Fruit fly (Drosophila melanogaster): ENCODE data around the gene CG31415.
A peak's percentile ranks its signal among the peaks of the same experiment; 100 is the strongest.

Gene CG31415

DNA sequence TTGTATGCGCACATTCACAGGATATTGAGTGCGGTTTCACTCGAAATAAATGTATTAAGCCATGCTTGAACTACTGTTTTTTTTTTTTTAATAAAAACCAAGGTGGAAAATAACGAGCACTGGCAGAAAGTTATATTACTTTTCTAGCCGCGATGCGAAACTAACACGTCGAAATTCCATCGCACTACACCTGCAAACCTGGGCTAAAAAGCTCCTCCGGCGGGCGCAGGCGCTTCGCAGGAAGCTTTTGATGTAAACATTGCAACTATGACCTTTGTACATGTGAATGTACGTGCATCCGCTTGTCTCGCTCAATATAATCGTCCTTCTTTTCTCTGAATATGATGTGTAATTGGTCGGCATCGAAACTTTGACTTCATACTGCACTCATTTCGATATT is 3.5 kb upstream of the CG31415 start, which contains the start of gene side-VII:
Gene side-VII, minus strand, starts transcription at position 187 of the 400 bp plus-strand sequence.
- TF ChIP-seq CG17801 (GFP tag; optimal IDR thresholded peaks at IDR 0.05; ENCODE audit: partially characterized antibody): no peak

DNA sequence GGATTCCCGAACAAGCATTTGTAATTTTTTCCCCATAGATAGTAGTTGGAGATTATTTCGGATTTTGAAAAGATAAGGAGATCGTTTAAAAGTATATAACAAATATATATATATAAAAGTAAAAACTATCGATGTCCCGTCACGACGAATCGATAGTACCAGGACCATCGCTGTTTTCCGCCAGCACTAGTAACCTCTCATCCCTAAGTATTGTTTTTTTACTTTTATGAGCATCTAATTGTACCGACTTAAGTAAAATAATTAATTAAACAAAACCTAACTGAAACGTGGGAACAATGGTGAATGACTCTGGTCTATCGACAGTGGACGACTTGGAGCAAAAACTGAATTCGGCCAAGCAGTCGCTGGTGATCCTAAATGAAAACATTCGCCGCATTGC is 2.6 kb upstream of the CG31415 start, which contains the start of gene Pnn:
Gene Pnn, plus strand, starts transcription at position 187 of the 400 bp plus-strand sequence.
- peak; percentile 20 for TF ChIP-seq CG17801 (GFP tag; optimal IDR thresholded peaks at IDR 0.05; ENCODE audit: partially characterized antibody)

DNA sequence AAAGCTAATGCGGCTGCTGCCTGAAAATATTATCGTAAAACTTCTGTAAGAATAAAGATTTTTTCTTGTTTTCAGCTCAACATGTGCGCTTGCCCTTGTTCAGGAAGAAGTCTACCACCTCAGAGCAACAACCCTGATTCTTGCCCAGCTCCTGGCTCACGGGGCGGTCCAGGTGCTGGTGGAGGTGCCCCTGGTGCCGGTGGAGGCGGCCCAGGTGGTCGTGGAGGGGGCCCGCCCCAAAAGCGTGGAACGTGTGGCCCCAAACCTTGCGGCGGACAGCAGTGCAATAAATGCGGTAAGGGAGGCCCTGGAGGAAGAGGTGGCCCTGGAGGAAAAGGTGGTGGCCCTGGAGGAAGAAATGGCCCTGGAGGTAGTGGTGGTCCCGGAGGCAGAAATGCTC is 678 bp downstream of the CG31415 start:
- no peak for TF ChIP-seq CG17801 (GFP tag; optimal IDR thresholded peaks at IDR 0.05; ENCODE audit: partially characterized antibody)

DNA sequence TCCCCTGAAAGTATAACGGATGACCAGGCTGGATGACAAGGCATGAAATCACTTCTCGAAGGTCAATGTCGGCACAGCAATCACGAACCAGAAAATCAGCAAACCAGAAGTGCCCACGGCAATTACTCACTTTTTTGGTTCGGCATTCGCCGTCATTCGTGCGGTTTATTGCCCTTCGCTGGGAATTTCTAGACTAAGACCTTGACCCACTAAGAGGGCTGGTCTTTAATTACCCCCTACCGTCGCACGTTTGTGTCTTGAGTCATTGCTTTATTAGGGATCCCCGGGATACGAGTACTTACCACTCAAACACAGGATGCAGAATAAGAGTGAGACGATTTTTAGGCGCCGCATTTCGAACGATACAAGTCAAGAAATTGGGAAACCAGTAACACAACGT is 2.1 kb downstream of the CG31415 start:
- no peak for TF ChIP-seq CG17801 (GFP tag; optimal IDR thresholded peaks at IDR 0.05; ENCODE audit: partially characterized antibody)

DNA sequence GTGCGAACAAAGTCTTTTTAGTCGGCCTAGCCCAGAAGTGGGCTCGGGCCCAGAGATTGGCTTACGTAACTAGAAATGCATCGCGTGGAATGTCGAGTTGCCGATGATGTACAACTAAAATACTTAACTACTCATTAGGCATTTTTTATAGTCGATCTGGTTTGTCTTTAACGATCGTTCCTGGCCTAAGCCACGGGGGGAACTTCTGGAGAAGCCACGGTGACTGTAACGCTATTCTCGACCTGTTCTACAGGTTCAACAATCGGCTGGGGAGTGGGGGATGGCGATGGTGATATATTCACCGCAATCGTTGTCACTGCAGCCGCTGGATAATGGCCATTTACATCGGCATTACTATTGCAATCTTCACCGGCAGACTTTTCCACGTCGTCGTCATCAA is 3.0 kb downstream of the CG31415 start, which contains the start of gene CG34409:
Gene CG34409, minus strand, starts transcription at position 101 of the 400 bp plus-strand sequence.
- TF ChIP-seq CG17801 (GFP tag; optimal IDR thresholded peaks at IDR 0.05; ENCODE audit: partially characterized antibody): no peak

DNA sequence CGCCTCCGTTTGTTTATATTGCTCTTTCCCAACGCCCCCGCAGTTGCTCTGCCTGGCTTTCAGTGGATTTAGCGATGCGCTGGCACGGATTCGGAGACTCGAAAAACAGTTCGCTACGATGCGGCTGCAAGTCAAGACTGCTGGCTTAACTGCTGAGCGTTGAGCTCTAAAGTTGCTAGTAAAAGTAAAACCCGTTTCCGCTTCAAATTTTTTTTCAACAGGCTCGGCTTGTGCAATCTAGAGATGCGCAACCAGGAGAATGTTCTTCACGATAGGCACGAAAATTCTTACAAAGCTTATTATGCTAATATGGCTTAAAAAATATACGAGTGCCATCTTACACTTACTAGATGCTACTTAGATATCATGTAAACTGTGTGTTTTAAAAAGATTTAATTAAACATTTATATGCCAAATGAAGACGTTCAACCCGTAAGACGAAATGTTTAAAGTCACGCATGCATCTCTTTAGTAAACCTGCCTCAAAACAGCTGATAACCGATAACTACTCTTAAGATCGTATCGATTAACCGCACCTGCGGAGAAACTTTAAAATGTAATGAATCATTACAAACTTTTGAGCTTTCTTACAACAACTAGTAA is 4.1 kb downstream of the CG31415 start, which contains the start of gene CG12948:
Gene CG12948, minus strand, starts transcription at position 473 of the 603 bp plus-strand sequence.
- peak; percentile 80 for TF ChIP-seq CG17801 (GFP tag; optimal IDR thresholded peaks at IDR 0.05; ENCODE audit: partially characterized antibody)

DNA sequence ATGACTTTTGCATAAGTTTGCCTTT is 4.4 kb downstream of the CG31415 start, which contains the start of gene PpD3:
Gene PpD3, plus strand, starts transcription at position 1 of the 25 bp plus-strand sequence.
- no peak for TF ChIP-seq CG17801 (GFP tag; optimal IDR thresholded peaks at IDR 0.05; ENCODE audit: partially characterized antibody)

DNA sequence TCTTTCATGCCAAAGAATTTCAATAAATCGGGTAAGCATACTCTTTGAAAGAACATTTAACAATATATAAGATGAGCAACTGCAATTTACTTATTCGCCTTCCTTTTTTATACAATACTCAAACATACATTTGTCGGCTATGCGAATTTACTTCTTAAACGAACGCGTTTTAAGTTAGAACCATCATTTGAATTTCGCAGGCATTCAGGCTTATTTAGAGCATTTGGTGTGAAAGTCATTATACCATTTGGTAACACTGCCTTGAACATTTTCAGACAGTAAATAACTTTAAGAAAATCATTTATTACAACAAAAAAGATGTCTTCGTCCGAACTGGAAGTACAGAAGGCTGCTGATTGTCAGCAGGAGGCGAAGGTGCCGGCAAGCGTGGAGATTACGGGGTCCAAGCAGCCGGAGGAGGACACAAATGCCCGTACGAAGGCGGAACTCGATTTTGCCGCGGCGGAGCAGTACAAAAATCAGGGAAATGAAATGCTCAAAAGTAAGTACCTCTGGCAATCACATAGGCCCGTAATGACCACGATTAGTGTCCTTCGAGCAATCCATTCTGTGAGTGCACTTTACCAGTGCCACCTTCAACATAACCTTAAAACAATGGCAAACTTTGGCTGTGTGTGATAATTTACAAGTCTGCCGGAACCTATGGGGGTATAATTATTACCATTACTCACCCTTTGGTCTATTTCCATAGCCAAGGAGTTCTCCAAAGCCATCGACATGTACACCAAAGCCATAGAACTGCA is 4.8 kb downstream of the CG31415 start:
- TF ChIP-seq CG17801 (GFP tag; optimal IDR thresholded peaks at IDR 0.05; ENCODE audit: partially characterized antibody): no peak

DNA sequence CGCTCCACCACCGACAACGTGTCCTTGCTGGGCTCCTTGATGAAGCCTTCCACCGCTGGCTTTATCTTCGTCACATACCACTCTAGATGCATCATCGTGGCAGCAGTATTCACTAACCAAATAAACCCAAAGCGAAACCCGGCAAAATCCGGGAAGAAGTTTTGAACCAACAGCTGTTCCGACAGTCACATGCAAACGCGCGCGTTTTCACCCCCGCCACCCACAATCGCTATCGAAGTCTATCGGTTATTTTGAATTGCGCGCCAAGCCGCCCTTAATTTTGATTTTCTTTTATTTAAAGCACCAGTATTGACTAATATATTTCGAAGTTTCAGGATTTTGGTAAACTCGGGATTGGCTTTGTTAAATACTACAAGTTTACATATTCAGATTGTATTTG is 11.2 kb downstream of the CG31415 start, which contains the start of gene Tti1:
Gene Tti1, minus strand, starts transcription at position 200 of the 400 bp plus-strand sequence.
- TF ChIP-seq CG17801 (GFP tag; optimal IDR thresholded peaks at IDR 0.05; ENCODE audit: partially characterized antibody): no peak

DNA sequence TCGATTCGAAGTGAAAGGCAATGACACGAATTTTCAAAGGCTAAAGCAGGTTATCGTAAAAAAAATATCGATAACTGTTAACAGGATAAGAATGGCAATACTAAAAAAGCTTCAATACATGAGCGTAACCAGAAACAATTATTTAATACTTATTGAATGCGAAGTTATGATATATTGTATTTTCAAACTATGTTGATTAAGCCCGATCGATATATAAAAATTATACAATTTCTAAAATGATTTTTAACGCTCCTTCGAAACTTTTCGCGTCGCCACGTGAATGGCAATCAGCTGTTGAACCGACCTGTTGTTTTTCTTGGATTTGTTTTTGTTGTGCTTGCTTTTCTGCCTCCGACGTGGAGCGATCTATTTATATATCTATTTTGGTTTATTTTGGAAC is 12.9 kb downstream of the CG31415 start, which contains the start of the genes Alg12 and Rpt3R:
Gene Alg12, plus strand, starts transcription at position 305 of the 400 bp plus-strand sequence.
Gene Rpt3R, minus strand, starts transcription at position 324 of the 400 bp plus-strand sequence.
- TF ChIP-seq CG17801 (GFP tag; optimal IDR thresholded peaks at IDR 0.05; ENCODE audit: partially characterized antibody): no peak

DNA sequence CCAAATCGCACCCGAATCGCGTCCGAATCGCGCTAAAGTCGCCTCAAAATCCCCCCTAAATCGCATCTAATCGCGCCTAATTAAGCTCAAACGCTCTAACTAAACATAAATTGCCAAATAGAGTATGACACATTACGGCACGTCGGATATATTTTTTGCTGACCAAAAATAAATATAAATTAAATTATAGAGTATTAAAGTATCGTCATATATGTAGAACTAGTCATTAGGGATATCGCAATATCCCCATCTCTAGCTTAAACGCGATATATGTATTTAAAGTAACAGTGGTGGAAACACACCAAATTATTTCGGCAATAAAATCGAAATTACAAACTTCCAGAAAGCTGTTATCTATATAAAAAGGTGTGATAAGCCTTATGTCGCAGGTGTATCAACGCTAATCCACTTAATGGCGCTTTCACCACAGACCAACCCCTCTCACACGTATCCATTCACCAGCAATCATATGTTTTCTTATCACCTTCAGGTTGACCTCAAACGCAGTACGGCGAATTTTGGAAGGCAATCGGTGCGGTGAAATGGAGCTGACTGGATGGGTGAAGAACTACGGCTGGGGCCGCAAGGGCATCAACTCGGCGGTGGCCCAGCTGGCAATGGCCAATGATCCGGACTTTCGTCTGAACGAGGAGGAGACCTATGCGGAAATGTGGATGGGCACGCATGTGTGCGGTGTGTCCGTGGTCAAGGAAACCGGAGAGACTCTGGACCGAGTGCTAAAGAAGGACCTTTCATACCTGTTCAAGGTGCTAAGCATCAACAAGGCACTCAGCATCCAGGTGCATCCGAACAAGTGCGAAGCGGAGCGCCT is 16.3 kb downstream of the CG31415 start, which contains the start of gene Mpi:
Gene Mpi, plus strand, starts transcription at position 263 of the 832 bp plus-strand sequence.
- peak; percentile 72 for TF ChIP-seq CG17801 (GFP tag; optimal IDR thresholded peaks at IDR 0.05; ENCODE audit: partially characterized antibody)

DNA sequence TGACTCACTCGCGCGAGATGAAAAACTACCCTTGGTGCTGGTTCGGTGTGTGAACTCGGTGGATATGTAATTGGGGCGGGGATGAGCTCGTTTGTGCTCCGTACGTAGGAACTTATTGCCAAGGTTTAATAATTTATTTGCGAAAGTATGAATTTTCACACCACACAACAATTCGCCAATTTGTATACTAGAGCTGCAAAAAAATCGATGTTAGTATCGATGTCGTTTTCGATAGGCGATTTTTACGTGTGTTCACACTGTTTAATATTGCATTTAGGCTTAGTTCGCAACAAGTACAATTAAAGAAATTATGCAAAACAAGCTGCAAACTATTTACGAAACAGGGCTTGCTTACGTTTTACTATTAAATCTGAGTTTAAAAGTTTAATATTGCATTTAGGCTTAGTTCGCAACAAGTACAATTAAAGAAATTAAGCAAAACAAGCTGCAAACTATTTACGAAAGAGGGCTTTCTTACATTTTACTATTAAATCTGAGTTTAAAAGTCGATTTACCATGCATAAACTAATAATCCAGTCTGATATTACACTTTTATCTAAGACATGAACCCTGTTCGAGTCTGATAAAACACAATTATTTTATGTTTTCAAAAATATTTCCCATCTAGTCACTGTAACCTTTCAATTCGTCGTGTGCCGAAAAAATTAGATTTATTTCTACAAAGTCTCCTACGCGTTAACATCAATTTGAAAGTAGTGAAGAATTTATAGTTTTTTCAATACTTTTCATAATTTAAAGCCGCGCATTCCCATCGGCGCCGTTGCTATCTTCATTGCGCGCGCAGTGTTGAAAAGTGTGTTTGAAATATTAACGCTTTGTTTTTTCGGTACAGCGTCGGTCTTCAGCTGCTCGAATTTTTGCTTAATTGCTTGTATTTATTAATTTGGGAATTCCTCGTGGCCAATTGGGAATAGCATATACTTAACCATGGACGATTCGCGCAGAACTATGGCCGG is 19.9 kb downstream of the CG31415 start, which contains the start of the genes Snap24 and CG8478:
Gene Snap24, minus strand, starts transcription at position 196 of the 977 bp plus-strand sequence.
Gene CG8478, plus strand, starts transcription at position 696 of the 977 bp plus-strand sequence.
- TF ChIP-seq CG17801 (GFP tag; optimal IDR thresholded peaks at IDR 0.05; ENCODE audit: partially characterized antibody): no peak

DNA sequence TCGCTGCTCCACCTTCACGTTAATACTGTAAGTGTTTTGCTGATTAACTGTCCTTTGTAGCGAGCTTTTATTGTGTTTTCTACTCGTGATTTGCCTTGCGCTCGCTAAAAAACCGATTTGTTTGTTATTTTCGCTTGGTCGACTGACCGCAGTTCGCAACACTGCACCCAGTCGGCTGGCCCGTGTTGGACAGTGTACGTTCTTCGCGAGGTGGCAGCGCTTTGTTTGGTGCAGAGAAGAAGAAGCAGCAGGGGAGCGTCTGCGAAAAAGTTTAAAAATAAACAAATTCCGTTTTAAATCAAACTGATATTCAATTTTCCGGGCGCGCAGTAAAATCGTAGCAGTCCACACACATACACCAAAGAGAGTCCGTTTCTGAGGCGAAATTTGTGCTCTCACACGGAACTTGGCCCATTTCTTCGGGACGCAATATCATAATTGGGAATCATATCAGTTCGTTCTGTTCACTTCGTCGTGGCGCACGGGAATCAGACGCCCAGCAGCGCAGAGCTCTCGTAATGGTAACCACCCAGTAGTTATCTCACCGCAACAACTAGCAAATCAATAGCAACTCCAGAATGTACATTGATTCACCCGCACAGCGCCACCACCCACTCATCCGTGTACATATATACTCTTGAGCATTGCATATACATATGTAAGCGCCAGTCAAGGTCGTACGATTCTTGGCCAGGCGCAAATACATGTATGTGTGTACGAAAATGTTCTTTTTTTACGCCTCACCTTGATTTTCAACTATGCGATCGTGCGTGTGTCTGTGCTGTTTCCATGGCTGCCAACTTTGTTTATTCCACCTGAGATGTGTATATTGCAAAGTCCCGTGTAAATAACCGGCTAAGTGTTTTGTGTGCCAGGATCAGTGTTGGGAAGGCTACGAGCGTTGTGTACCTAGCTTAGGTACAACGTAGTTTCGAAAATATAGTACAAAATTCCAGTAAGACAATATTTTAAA is 24.6 kb downstream of the CG31415 start, which contains the start of gene Naa80:
Gene Naa80, plus strand, starts transcription at position 215 of the 973 bp plus-strand sequence.
- TF ChIP-seq CG17801 (GFP tag; optimal IDR thresholded peaks at IDR 0.05; ENCODE audit: partially characterized antibody): peak; percentile 29
